Worm (Caenorhabditis elegans) whole organism, L1 larva: ENCODE results near the gene slc-28.2.

Experiments
- Y116A8C.19 ChIP-seq: sonication (generic microtip); optimal IDR thresholded peaks from 2 replicates; lab custom pipeline; 2016; ENCODE audit warnings: missing compliant biosample characterization, missing genetic modification characterization, borderline replicate concordance
- blmp-1 ChIP-seq: fragments of 150-350 bp; optimal IDR thresholded peaks from 2 replicates; lab custom pipeline; 2014; ENCODE audit warnings: missing biosample characterization, missing genetic modification characterization
- ceh-63 ChIP-seq: fragments of 200-800 bp; sonication (Bioruptor generic); optimal IDR thresholded peaks from 2 replicates; lab custom pipeline; 2018; ENCODE audit warnings: mild to moderate bottlenecking, missing genetic modification characterization, missing compliant biosample characterization
- ceh-82 ChIP-seq, 3 experiments: fragments of 150-350 bp in 1 of 3; sonication (generic microtip) in 2 of 3; optimal IDR thresholded peaks; 2 replicates each; lab custom pipeline; 2014 to 2017; ENCODE audit warnings: missing biosample characterization in 3 of 3, missing genetic modification characterization in 3 of 3
- dpl-1 ChIP-seq, 3 experiments: fragments of 150-350 bp in 2 of 3; sonication (generic microtip) in 1 of 3; optimal IDR thresholded peaks; 2 replicates each; lab custom pipeline; 2014 to 2017; ENCODE audit warnings: missing biosample characterization in 3 of 3, missing genetic modification characterization in 3 of 3, missing genetic modification reagents in 3 of 3
- dsc-1 ChIP-seq: sonication (generic microtip); optimal IDR thresholded peaks from 2 replicates; lab custom pipeline; 2016; ENCODE audit warnings: mild to moderate bottlenecking, missing genetic modification characterization, missing compliant biosample characterization
- efl-1 ChIP-seq, 4 experiments: fragments of 150-350 bp; optimal IDR thresholded peaks in 3 of 4; peaks in 1 of 4; 1 replicate in 1 of 4; 2 replicates in 3 of 4; lab custom pipeline; 2014; ENCODE audit warnings: missing biosample characterization in 2 of 4, missing genetic modification characterization in 2 of 4, missing genetic modification reagents in 2 of 4
- elt-2 ChIP-seq: sonication (generic microtip); optimal IDR thresholded peaks from 2 replicates; lab custom pipeline; 2016; ENCODE audit warnings: missing genetic modification characterization, mild to moderate bottlenecking, inconsistent platforms, missing compliant biosample characterization, missing genetic modification reagents
- elt-3 ChIP-seq, 6 experiments: fragments of 150-350 bp in 1 of 6; sonication (generic microtip); optimal IDR thresholded peaks; 2 replicates each; lab custom pipeline; 2017 to 2018; ENCODE audit warnings: missing biosample characterization in 6 of 6, missing genetic modification characterization in 6 of 6, inconsistent platforms in 1 of 6
- hlh-17 ChIP-seq: fragments of 200-800 bp; sonication (Bioruptor generic); optimal IDR thresholded peaks from 2 replicates; lab custom pipeline; 2018; ENCODE audit warnings: missing genetic modification characterization, mild to moderate bottlenecking, missing compliant biosample characterization, moderate library complexity, borderline replicate concordance
- lin-15B ChIP-seq: fragments of 150-350 bp; sonication (generic microtip); optimal IDR thresholded peaks from 3 replicates; lab custom pipeline; 2014; ENCODE audit warnings: missing biosample characterization, missing genetic modification characterization
- lin-35 ChIP-seq, 2 experiments: fragments of 150-350 bp; optimal IDR thresholded peaks; 2 replicates each; lab custom pipeline; 2014; ENCODE audit warnings: missing biosample characterization in 2 of 2, missing genetic modification characterization in 2 of 2, missing genetic modification reagents in 2 of 2
- lir-3 ChIP-seq: sonication (generic microtip); optimal IDR thresholded peaks from 2 replicates; lab custom pipeline; 2016; ENCODE audit warnings: mild to moderate bottlenecking, missing genetic modification characterization, moderate library complexity, missing compliant biosample characterization; ENCODE audit not compliant: poor library complexity
- mab-9 ChIP-seq: fragments of 200-800 bp; sonication (Bioruptor generic); IDR thresholded peaks from 2 replicates; pipeline ENCODE4 v1.3.6; 2022; ENCODE audit warnings: missing genetic modification reagents, missing genetic modification characterization, missing compliant biosample characterization
- mdl-1 ChIP-seq, 2 experiments: fragments of 150-350 bp; optimal IDR thresholded peaks; 2 replicates each; lab custom pipeline; 2014 to 2017; ENCODE audit warnings: missing biosample characterization in 2 of 2, missing genetic modification characterization in 2 of 2, inconsistent platforms in 1 of 2
- mep-1 ChIP-seq: fragments of 150-350 bp; optimal IDR thresholded peaks from 2 replicates; lab custom pipeline; 2014; ENCODE audit warnings: missing biosample characterization, missing genetic modification characterization
- nhr-20 ChIP-seq: sonication (generic microtip); optimal IDR thresholded peaks from 2 replicates; lab custom pipeline; 2016; ENCODE audit warnings: mild to moderate bottlenecking, missing genetic modification characterization, missing compliant biosample characterization
- nhr-237 ChIP-seq: fragments of 150-350 bp; optimal IDR thresholded peaks from 2 replicates; lab custom pipeline; 2014; ENCODE audit warnings: missing biosample characterization, missing genetic modification characterization
- nhr-28 ChIP-seq: fragments of 150-350 bp; optimal IDR thresholded peaks from 2 replicates; lab custom pipeline; 2014; ENCODE audit warnings: missing biosample characterization, missing genetic modification characterization
- nhr-47 ChIP-seq: sonication (generic microtip); optimal IDR thresholded peaks from 2 replicates; lab custom pipeline; 2016; ENCODE audit warnings: mild to moderate bottlenecking, missing genetic modification characterization, moderate library complexity, missing compliant biosample characterization
- nhr-77 ChIP-seq: fragments of 150-350 bp; optimal IDR thresholded peaks from 2 replicates; lab custom pipeline; 2014; ENCODE audit warnings: missing biosample characterization, missing genetic modification characterization
- nhr-85 ChIP-seq: sonication (generic microtip); peaks from one replicate; lab custom pipeline; 2016; ENCODE audit warnings: missing genetic modification characterization, inconsistent platforms, missing compliant biosample characterization
- nhr-90 ChIP-seq: sonication (generic microtip); optimal IDR thresholded peaks from 2 replicates; lab custom pipeline; 2016; ENCODE audit warnings: mild to moderate bottlenecking, missing genetic modification characterization, missing compliant biosample characterization; ENCODE audit not compliant: poor library complexity
- pax-3 ChIP-seq: fragments of 200-800 bp; sonication (Bioruptor generic); optimal IDR thresholded peaks from 2 replicates; lab custom pipeline; 2018; ENCODE audit warnings: mild to moderate bottlenecking, missing genetic modification characterization, moderate library complexity, missing compliant biosample characterization
- rnt-1 ChIP-seq: sonication (generic microtip); optimal IDR thresholded peaks from 2 replicates; lab custom pipeline; 2016; ENCODE audit warnings: mild to moderate bottlenecking, missing genetic modification characterization, moderate library complexity, missing compliant biosample characterization
- snu-23 ChIP-seq: sonication (generic microtip); optimal IDR thresholded peaks from 2 replicates; lab custom pipeline; 2016; ENCODE audit warnings: missing genetic modification characterization, missing compliant biosample characterization
- sup-37 ChIP-seq: fragments of 200-800 bp; sonication (Bioruptor generic); optimal IDR thresholded peaks from 2 replicates; lab custom pipeline; 2018; ENCODE audit warnings: mild to moderate bottlenecking, missing genetic modification characterization, missing compliant biosample characterization
- swsn-7 ChIP-seq: sonication (generic microtip); optimal IDR thresholded peaks from 2 replicates; lab custom pipeline; 2016; ENCODE audit warnings: missing genetic modification characterization, missing compliant biosample characterization
- tlp-1 ChIP-seq: fragments of 150-350 bp; optimal IDR thresholded peaks from 2 replicates; lab custom pipeline; 2014; ENCODE audit warnings: missing biosample characterization, missing genetic modification characterization
- unc-130 ChIP-seq: fragments of 150-350 bp; optimal IDR thresholded peaks from 2 replicates; lab custom pipeline; 2017; ENCODE audit warnings: missing biosample characterization, missing genetic modification characterization, inconsistent platforms
- unc-62 ChIP-seq: fragments of 150-350 bp; optimal IDR thresholded peaks from 2 replicates; lab custom pipeline; 2014; ENCODE audit warnings: missing biosample characterization, missing genetic modification reagents, missing genetic modification characterization
- zip-4 ChIP-seq: fragments of 200-800 bp; sonication (Bioruptor generic); optimal IDR thresholded peaks from 2 replicates; lab custom pipeline; 2018; ENCODE audit warnings: mild to moderate bottlenecking, missing genetic modification characterization, moderate library complexity, missing compliant biosample characterization

The slc-28.2 gene

ce11 chrV:3455135-3455747 lies 4.8 kb upstream of the slc-28.2 start:
- TF ChIP-seq nhr-47 (tag; lab: Kevin White, UChicago) = no peak
- TF ChIP-seq dpl-1 (GFP tag; optimal IDR thresholded peaks at IDR 0.05; lab: Kevin White, UChicago) = no peak
- no peak for TF ChIP-seq efl-1 (optimal IDR thresholded peaks at IDR 0.05; lab: Kevin White, UChicago)
- peak in 1 of 2 experiments; percentile 55 for TF ChIP-seq efl-1 (GFP tag; optimal IDR thresholded peaks at IDR 0.05 in 1 of 2; lab: Kevin White, UChicago)
- TF ChIP-seq nhr-237 (tag; lab: Kevin White, UChicago) = no peak
- no peak for TF ChIP-seq hlh-17
- no peak for TF ChIP-seq mab-9 (GFP tag; lab: Robert Waterston, UW)
- TF ChIP-seq nhr-28 (tag; lab: Kevin White, UChicago) = no peak
- no peak for TF ChIP-seq unc-130
- TF ChIP-seq unc-62 (GFP tag; lab: Kevin White, UChicago) = no peak
- TF ChIP-seq, all 84 proteins: peak for 1

ce11 chrV:3463514-3463913 lies 3.5 kb downstream of the slc-28.2 start, which contains the start of gene slc-28.1:
Gene slc-28.1, plus strand, starts transcription at chrV:3463814.
- no peak for TF ChIP-seq efl-1 (optimal IDR thresholded peaks at IDR 0.05; lab: Kevin White, UChicago)
- peak in 1 of 2 experiments; percentile 34 for TF ChIP-seq efl-1 (GFP tag; optimal IDR thresholded peaks at IDR 0.05 in 1 of 2; lab: Kevin White, UChicago)
- TF ChIP-seq tlp-1 (tag; lab: Kevin White, UChicago) = no peak
- TF ChIP-seq, all 84 proteins: peak for 1

ce11 chrV:3464897-3465296 lies 4.9 kb downstream of the slc-28.2 start:
- TF ChIP-seq nhr-47 (tag; lab: Kevin White, UChicago) (no peak), nhr-20 (tag; lab: Kevin White, UChicago) (no peak), unc-130 (no peak), Y116A8C.19 (no peak)
- TF ChIP-seq, all 84 proteins: peak for 0

ce11 chrV:3468436-3468835 lies 8.4 kb downstream of the slc-28.2 start, which contains the start of gene gst-33:
Gene gst-33, minus strand, starts transcription at chrV:3468562.
- TF ChIP-seq ceh-82 (tag; optimal IDR thresholded peaks at IDR 0.05; lab: Kevin White, UChicago) (no peak), efl-1 (optimal IDR thresholded peaks at IDR 0.05; lab: Kevin White, UChicago) (peak; percentile 20 to 33), efl-1 (GFP tag; optimal IDR thresholded peaks at IDR 0.05 in 1 of 2; lab: Kevin White, UChicago) (peak in 1 of 2 experiments; percentile 85), Y116A8C.19 (no peak), lir-3 (tag; lab: Kevin White, UChicago) (no peak), sup-37 (GFP tag; lab: Kevin White, UChicago) (no peak), mdl-1 (tag; optimal IDR thresholded peaks at IDR 0.05; lab: Kevin White, UChicago) (peak in 1 of 2 experiments; percentile 28), ceh-63 (no peak), elt-3 (tag; optimal IDR thresholded peaks at IDR 0.05; lab: Kevin White, UChicago) (peak in 1 of 6 experiments; percentile 26), lin-35 (GFP tag; optimal IDR thresholded peaks at IDR 0.05; lab: Kevin White, UChicago) (peak in 1 of 2 experiments; percentile 44), nhr-90 (tag; lab: Kevin White, UChicago) (peak; percentile 40), nhr-77 (peak; percentile 16), nhr-20 (tag; lab: Kevin White, UChicago) (peak; percentile 69), blmp-1 (peak; percentile 92), dpl-1 (GFP tag; optimal IDR thresholded peaks at IDR 0.05; lab: Kevin White, UChicago) (peak in 1 of 3 experiments; percentile 9), snu-23 (peak; percentile 51), pax-3 (tag; lab: Kevin White, UChicago) (no peak), nhr-85 (tag; lab: Kevin White, UChicago) (peak; percentile 80), elt-2 (peak; percentile 69), unc-130 (no peak)

- TF ChIP-seq zip-4 (GFP tag; lab: Kevin White, UChicago) (no peak), rnt-1 (tag; lab: Kevin White, UChicago) (no peak), dsc-1 (tag; lab: Kevin White, UChicago) (no peak), hlh-17 (no peak), lin-15B (tag; lab: Kevin White, UChicago) (no peak), swsn-7 (tag; lab: Kevin White, UChicago) (no peak), tlp-1 (tag; lab: Kevin White, UChicago) (no peak), mdl-1 (tag; optimal IDR thresholded peaks at IDR 0.05; lab: Kevin White, UChicago) (no peak), mep-1 (no peak)
Observed at ce11 chrV:3470782-3471181, 10.8 kb downstream of the slc-28.2 start, which contains the start of gene srbc-29. Gene srbc-29, minus strand, starts transcription at chrV:3470882.
